Fruit fly (Drosophila melanogaster) whole organism, pupa: ENCODE data around the gene Atg17.

Experiments
- CG13204 ChIP-seq: fragments of 200-800 bp; sonication (Bioruptor generic); optimal IDR thresholded peaks from 2 replicates; lab custom pipeline; 2018; ENCODE audit warnings: missing biosample characterization, mild to moderate bottlenecking, missing genetic modification characterization, moderate library complexity
- CG17806 ChIP-seq: fragments of 200-800 bp; sonication (Bioruptor generic); optimal IDR thresholded peaks from 2 replicates; lab custom pipeline; 2018; ENCODE audit warnings: missing biosample characterization, mild to moderate bottlenecking, missing genetic modification characterization, moderate library complexity
- CG4496 ChIP-seq: fragments of 200-800 bp; sonication (Bioruptor generic); IDR thresholded peaks from 3 replicates; pipeline ENCODE4 v1.3.6; 2022; ENCODE audit warnings: missing biosample characterization, missing genetic modification characterization
- CG8159 ChIP-seq: fragments of 200-800 bp; sonication (Bioruptor generic); optimal IDR thresholded peaks from 3 replicates; lab custom pipeline; 2018; ENCODE audit warnings: missing biosample characterization, mild to moderate bottlenecking, missing genetic modification characterization, moderate library complexity
- CG8301 ChIP-seq: fragments of 200-800 bp; sonication (Bioruptor generic); optimal IDR thresholded peaks from 2 replicates; lab custom pipeline; 2018; ENCODE audit warnings: missing biosample characterization, mild to moderate bottlenecking, missing genetic modification characterization
- rn ChIP-seq: fragments of 200-800 bp; sonication (Bioruptor generic); IDR thresholded peaks from 2 replicates; pipeline ENCODE4 v1.3.6; 2022; ENCODE audit warnings: missing biosample characterization, missing genetic modification characterization

dm6 chr3R:5689626-5690025, 20.1 kb downstream of the Atg17 start:
- TF ChIP-seq rn (GFP tag; lab: Robert Waterston, UW) (no peak), CG4496 (no peak), CG8159 (tag; lab: Kevin White, UChicago) (no peak), CG17806 (tag; lab: Kevin White, UChicago) (no peak), CG8301 (no peak), CG13204 (GFP tag; lab: Kevin White, UChicago) (no peak)
